Worm (Caenorhabditis elegans): ENCODE measurements around the gene C16C8.21.

Gene C16C8.21

ce11 chrII:3428158-3428704 is 19.8 kb upstream of the C16C8.21 start:
- TF ChIP-seq hif-1 (tag; optimal IDR thresholded peaks at IDR 0.05) (peak in 1 of 2 experiments; percentile 18), gei-8 (GFP tag; optimal IDR thresholded peaks at IDR 0.05) (no peak), nhr-25 (tag; optimal IDR thresholded peaks at IDR 0.05; ENCODE audit: borderline replicate concordance, insufficient read depth) (no peak), egl-43 (GFP tag; IDR thresholded peaks at IDR 0.05) (0 out of 2 replicates have a peak, but pooled peaks have one; percentile 20), ces-1 (GFP tag; optimal IDR thresholded peaks at IDR 0.05) (no peak), nhr-76 (tag; optimal IDR thresholded peaks at IDR 0.05) (no peak), spr-1 (tag; optimal IDR thresholded peaks at IDR 0.05) (no peak), set-16 (GFP tag; IDR thresholded peaks at IDR 0.05) (peak; percentile 82), madf-5 (GFP tag; IDR thresholded peaks at IDR 0.05) (no peak), lir-3 (tag; optimal IDR thresholded peaks at IDR 0.05) (no peak), fkh-10 (GFP tag; optimal IDR thresholded peaks at IDR 0.05) (no peak), mes-2 (tag; optimal IDR thresholded peaks at IDR 0.05; ENCODE audit: poor library complexity, severe bottlenecking) (no peak), mdl-1 (tag; optimal IDR thresholded peaks at IDR 0.05) (peak in 1 of 2 experiments; percentile 47), ztf-11 (tag; optimal IDR thresholded peaks at IDR 0.05) (no peak), hlh-11 (tag; optimal IDR thresholded peaks at IDR 0.05) (peak; percentile 1), aly-2 (tag; optimal IDR thresholded peaks at IDR 0.05) (no peak), nhr-111 (GFP tag; optimal IDR thresholded peaks at IDR 0.05) (no peak), ctbp-1 (GFP tag; IDR thresholded peaks at IDR 0.05) (0 out of 2 replicates have a peak, but pooled peaks have one; percentile 33), aha-1 (tag) (peak; percentile 93), zip-2 (tag; optimal IDR thresholded peaks at IDR 0.05) (no peak), snpc-1.2 (GFP tag; IDR thresholded peaks at IDR 0.05) (no peak), nhr-6 (tag; optimal IDR thresholded peaks at IDR 0.05) (no peak), nhr-48 (tag; optimal IDR thresholded peaks at IDR 0.05) (no peak), hmg-1.1 (GFP tag; IDR thresholded peaks at IDR 0.05) (peak; percentile 71), unc-130 (GFP tag; optimal IDR thresholded peaks at IDR 0.05) (no peak), lin-39 (tag; optimal IDR thresholded peaks at IDR 0.05) (no peak), lin-29 (GFP tag; IDR thresholded peaks at IDR 0.05) (no peak), madf-9 (GFP tag; conservative IDR thresholded peaks at IDR 0.05) (no peak), daf-16 (GFP tag; optimal IDR thresholded peaks at IDR 0.05) (no peak), daf-16 (tag; optimal IDR thresholded peaks at IDR 0.05) (no peak), skn-1 (tag; optimal IDR thresholded peaks at IDR 0.05) (no peak), lsy-2 (tag; optimal IDR thresholded peaks at IDR 0.05) (peak in 1 of 2 experiments; percentile 29), ZK546.5 (tag; optimal IDR thresholded peaks at IDR 0.05) (no peak), ztf-7 (tag; optimal IDR thresholded peaks at IDR 0.05) (no peak), hlh-30 (tag; optimal IDR thresholded peaks at IDR 0.05; ENCODE audit: insufficient read depth) (peak; percentile 69), lin-13 (GFP tag; optimal IDR thresholded peaks at IDR 0.05) (no peak), mep-1 (tag; optimal IDR thresholded peaks at IDR 0.05) (peak; percentile 46), rbr-2 (tag; optimal IDR thresholded peaks at IDR 0.05) (peak; percentile 41), lin-15B (tag; optimal IDR thresholded peaks at IDR 0.05) (no peak), dve-1 (tag; optimal IDR thresholded peaks at IDR 0.05; ENCODE audit: insufficient read depth) (no peak), Y105C5A.15 (GFP tag; IDR thresholded peaks at IDR 0.05) (no peak), F10B5.3 (tag; optimal IDR thresholded peaks at IDR 0.05) (no peak)

ce11 chrII:3429400-3429799 is 18.6 kb upstream of the C16C8.21 start, which contains the start of gene C16C8.18:
Gene C16C8.18 (plus strand): TSS chrII:3429700.
- TF ChIP-seq F10B5.3 (tag; optimal IDR thresholded peaks at IDR 0.05) (no peak), ZK337.2 (GFP tag; IDR thresholded peaks at IDR 0.05) (no peak), T26A8.4 (GFP tag; IDR thresholded peaks at IDR 0.05) (no peak), zip-11 (GFP tag; IDR thresholded peaks at IDR 0.05) (no peak), hlh-11 (tag; optimal IDR thresholded peaks at IDR 0.05) (no peak), aha-1 (tag) (no peak), Y105C5A.15 (GFP tag; IDR thresholded peaks at IDR 0.05) (no peak), nhr-42 (GFP tag; IDR thresholded peaks at IDR 0.05) (no peak), ctbp-1 (GFP tag; IDR thresholded peaks at IDR 0.05) (no peak), madf-9 (GFP tag; conservative IDR thresholded peaks at IDR 0.05) (no peak), F49E8.2 (tag; optimal IDR thresholded peaks at IDR 0.05; ENCODE audit: borderline replicate concordance) (no peak), F44E2.7 (GFP tag; IDR thresholded peaks at IDR 0.05) (no peak), nhr-77 (tag; optimal IDR thresholded peaks at IDR 0.05) (no peak), nhr-28 (tag; optimal IDR thresholded peaks at IDR 0.05) (no peak), T20F7.1 (GFP tag; optimal IDR thresholded peaks at IDR 0.05) (no peak), ceh-44 (GFP tag; IDR thresholded peaks at IDR 0.05) (no peak), dmd-8 (GFP tag; IDR thresholded peaks at IDR 0.05) (no peak)
